Worm (Caenorhabditis elegans) whole organism, dauer: ENCODE results near the gene F41E6.15.

Experiments
- unc-62 ChIP-seq: sonication (generic microtip); optimal IDR thresholded peaks from 2 replicates; lab custom pipeline; 2017; ENCODE audit warnings: missing biosample characterization, missing genetic modification reagents, missing genetic modification characterization

Gene F41E6.15

DNA sequence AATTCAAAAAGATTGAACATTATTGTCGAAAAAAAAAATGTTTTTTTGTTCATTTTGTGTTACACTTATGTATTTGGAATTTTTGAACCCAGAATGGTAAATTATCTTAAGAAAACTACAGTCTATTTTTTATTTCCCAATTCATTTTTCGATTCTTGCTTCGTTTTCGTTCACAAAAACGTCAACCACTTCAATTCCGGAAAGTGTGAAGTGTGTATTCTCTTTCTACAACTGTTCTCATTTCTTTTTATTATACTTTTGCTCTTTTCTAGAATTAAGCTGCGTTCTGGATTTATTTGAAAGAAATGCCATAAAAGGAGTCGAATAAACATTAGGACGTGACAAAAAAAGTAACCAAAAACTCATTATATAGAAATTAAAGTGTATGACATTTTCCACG, 19.8 kb upstream of the F41E6.15 start, which contains the start of gene F41E6.1:
F41E6.1 (plus strand) TSS at position 301 of the 400 bp plus-strand sequence.
- no peak for TF ChIP-seq unc-62 (GFP tag; lab: Kevin White, UChicago)

DNA sequence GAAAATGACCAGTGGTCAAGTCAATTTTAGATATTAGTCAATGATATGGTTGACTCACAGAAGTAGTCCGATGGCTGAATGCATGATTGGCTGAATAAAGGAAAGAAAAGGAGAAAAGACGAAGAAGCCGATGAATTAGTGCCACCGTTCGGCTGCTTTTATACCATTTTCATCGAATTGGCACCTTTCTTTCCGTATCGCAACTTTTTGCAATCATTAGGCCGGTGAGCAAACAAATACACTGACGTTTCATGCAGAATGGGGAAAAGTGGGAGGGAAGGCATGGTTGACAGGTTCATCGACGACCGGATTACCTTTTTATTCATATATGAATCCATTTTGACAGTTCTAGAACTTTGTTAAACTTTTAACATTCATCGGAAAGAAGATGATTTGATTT, 18.7 kb upstream of the F41E6.15 start, which contains the start of gene idpc-2:
idpc-2 (minus strand) TSS at position 101 of the 400 bp plus-strand sequence.
- TF ChIP-seq unc-62 (GFP tag; lab: Kevin White, UChicago), result no peak

DNA sequence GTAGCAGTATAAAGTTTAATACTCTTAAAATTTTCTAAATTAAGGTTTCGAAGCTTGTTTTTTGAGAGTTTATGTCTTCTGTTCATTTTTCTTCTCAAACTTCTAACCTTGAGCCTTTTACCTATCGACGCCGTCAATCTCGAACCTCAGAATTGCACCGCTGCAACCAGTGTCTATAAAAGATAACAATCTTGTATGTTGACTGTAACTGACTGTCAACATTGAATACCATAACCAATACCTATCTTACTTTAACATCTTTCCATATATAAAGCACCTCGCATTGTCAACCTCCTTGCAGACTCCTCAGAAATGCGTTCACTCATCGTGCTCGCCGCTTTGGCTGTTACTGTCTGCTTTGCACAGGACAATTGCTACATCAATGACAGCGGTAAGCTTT, 16.2 kb upstream of the F41E6.15 start, which contains the start of gene grd-5:
grd-5 (plus strand) TSS at position 295 of the 400 bp plus-strand sequence.
- TF ChIP-seq unc-62 (GFP tag; lab: Kevin White, UChicago), result no peak

DNA sequence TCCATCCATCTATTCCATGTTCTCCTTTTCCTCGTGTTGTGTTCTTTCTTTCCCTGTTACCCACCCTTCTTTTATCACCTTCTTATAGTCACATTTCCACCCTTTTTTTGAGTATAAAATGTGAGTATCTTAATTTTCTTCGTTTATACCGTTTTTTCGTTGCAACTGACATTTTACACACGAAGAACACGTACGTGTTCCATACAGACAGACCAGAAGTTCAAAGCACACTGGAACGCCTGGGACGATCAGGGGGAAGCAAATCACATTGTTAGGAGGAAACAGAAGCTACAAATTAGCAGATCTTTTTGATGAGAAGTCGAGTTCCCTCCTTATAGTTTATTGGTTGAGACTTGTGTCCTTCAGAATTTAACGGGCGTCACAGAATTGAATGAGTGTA, 13.2 kb upstream of the F41E6.15 start:
- TF ChIP-seq unc-62 (GFP tag; lab: Kevin White, UChicago), result no peak

DNA sequence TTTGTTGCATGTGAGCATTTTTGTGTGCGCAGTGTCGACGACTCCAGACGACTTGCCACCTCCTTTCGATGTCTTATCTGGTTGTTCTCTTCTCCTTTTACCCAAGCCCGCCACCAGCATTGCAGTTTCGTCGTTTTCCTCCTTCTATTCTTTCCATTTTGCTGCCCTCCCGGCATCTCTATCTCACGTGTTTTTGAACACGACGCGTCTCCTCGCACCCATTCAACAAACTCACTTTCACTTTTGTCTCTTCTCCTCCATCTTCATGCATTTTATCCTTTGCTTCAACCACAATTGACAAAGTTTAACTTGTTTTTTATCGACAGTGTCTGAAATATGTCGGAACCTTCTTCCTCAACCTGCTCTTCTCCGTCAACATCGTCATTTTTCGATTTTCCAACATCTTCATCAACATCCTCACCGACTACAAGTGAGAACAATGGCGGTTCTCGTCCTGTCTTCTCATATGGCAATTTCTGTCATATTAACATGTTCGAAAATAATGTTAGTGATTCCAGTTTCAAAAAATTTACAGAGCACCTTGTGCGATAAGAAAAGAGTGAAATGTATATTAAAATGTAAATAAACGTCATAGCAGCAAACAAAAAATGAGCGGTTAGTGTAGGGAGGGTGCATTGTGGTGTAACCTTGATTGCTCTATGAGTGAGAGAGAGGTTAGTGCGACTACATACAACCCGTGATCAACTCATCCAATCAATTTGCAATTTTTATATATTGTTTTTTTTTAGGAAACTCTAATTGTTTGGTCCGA, 8.3 kb upstream of the F41E6.15 start, which contains the start of gene fip-4:
fip-4 (minus strand) TSS at position 636 of the 772 bp plus-strand sequence.
- TF ChIP-seq unc-62 (GFP tag; lab: Kevin White, UChicago), result no peak

DNA sequence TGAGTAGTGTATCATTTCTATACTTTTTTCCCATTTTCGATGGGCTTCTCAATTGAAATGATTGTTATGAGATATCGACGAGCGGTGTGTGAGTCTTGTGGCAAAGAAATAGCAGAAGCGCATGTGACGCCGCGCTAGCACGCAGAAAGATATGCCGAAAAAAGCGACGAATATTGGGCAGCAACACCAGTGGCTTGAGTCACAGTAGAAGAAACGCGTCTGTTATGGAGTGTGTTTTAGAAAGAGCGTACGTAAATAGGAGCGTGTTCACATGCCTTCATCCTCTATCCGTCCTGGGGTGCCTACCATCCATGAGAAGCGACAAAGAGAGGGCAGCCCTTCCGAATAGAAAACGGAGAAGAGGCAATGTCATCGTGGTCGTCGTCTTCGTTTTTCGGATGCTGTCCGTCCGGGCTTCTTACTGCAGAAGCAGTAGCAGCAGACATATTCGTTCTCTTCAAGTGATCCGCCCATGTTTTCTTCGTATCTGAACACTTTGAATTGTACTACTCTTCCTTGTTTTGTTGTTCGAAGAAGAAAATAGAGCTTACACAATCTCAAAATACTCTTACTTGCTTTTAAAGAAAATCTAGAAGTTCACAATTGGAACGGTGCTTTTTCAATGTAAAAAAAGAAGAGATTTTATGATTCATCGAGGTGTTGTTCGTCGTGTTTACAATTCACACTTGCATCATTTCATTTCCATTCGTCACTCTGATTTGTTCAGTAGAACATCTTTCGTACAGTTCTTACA, 7.4 kb upstream of the F41E6.15 start:
- no peak for TF ChIP-seq unc-62 (GFP tag; lab: Kevin White, UChicago)

DNA sequence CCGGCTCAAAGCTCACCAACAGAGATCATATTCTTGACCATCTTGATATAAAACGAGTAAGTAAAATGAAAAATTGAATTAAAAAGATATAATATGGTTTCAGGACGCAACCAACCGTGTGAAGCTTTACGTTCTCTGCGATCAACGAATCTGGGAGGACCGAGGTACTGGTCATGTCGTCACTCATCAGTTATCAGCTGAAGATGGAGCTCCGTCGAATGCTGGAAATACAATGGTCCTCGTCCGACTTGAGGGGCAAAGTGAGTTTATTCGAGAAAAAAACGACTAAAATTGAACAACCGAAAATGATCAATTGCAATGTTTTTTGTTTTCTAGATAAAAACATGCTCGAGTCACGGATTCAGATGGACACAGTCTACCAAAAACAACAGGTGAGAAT, 5.9 kb upstream of the F41E6.15 start:
- TF ChIP-seq unc-62 (GFP tag; lab: Kevin White, UChicago), result no peak

DNA sequence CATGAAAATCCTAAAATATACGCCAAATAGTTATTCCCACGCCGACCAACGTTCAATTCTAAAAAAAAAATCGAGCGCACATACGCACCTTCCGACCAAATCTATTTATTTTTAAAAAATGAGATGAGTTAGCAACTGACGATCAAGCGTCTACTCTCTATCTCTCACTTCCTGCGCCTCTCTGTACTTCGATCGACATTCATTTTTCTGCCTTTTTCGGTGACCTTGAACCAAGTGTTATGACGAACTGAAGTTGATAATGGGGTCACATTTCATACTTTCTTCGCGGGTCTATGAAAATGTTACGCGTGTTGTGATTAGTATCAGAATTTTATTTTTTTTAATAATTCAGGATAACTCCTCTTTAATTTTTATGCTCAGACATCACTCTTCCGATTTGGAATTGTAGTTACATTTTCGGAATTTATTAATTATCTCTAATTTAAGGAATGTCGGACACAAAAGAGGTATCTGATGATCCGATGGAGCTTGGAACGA, 4.9 kb upstream of the F41E6.15 start, which contains the start of gene smk-1:
smk-1 (plus strand) TSS at position 448 of the 498 bp plus-strand sequence.
- TF ChIP-seq unc-62 (GFP tag; lab: Kevin White, UChicago), result no peak

DNA sequence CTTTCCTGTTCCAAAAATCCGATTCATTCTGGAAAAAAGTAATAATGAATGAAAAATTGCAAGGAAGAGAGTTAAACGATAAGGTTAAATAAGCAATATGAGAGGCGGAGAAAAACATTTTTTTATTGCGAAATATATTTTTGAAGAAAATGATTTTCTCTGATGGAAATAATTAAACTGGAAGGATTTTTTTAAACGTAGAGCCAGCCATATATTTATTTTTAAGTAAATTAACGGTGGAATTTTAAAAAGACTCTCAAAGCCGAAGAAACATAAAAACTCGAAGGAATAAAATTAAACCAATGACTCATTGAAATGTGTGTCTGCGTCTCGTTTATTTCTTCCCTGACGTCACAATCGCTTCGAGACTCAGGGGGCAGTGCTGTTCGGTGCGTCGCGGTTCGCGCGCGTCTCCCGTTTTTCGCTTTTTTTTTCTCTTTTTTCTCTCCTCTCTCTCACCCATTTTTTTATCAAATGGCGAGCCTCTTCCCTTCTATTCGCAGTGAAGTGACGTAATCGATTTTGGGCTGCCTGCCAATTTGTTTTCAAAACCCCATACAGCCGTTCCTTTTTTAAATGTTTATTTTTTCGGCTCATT, 3.7 kb upstream of the F41E6.15 start, which contains the start of gene vps-60:
vps-60 (minus strand) TSS at position 30 of the 598 bp plus-strand sequence.
- no peak for TF ChIP-seq unc-62 (GFP tag; lab: Kevin White, UChicago)

DNA sequence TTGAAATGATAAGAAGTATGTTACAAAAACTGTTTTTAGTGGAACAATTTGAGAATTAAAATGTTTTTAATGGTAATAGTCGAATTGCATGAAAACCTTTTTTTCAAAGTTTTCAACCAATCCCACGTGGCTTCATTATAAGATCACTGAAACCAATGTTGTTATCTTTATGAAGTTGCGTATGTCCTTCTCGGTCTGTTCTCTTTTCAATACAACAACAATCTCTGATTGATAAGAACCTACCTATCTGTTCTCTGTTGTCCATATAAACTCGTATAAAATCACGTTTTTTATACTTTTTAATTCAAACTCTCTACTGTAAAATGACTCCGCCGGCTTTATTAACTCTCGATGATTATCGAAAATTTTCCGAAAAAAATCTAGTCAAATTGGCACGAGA, 734 bp upstream of the F41E6.15 start, which contains the start of gene F41E6.5:
F41E6.5 (plus strand) TSS at position 209 of the 400 bp plus-strand sequence.
- TF ChIP-seq unc-62 (GFP tag; lab: Kevin White, UChicago), result no peak

DNA sequence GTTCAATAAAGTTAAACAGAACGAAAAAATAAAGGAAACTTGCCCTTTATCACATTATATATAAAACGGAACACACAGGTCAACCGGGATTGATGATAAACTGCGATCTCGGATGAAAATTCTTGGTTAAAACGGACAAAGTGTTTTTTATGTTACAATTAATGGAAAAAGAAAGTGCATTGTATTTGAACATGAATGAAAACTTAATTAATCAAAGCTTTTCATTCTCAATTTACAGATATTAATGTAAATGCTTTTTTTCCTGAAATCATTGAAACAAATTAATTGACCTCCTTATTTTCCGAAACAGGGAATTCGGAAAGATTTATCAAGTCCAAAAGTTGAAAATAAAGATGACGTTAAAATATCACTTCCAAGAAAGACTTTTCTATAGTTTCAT, 1.1 kb downstream of the F41E6.15 start, which contains the start of gene F41E6.8:
F41E6.8 (minus strand) TSS at position 101 of the 400 bp plus-strand sequence.
- TF ChIP-seq unc-62 (GFP tag; lab: Kevin White, UChicago), result no peak

DNA sequence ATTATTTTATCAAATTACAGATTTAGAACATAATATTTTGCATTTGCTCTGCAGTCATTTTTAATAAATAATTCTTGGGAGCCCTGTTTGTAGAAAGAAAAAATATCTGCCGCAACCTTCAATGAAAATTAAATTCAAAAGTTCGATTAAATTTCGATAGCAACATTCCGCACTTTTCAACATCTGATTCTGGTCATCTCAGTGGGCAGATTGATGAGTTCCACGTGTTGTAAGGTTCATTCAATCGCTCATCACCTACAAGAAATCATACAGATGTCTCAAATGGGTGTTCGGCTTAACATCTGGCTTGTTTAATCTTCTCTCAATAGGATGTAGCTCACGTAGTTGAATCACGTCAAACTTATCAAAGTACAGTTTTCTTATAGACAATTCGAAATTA, 2.6 kb downstream of the F41E6.15 start:
- TF ChIP-seq unc-62 (GFP tag; lab: Kevin White, UChicago), result no peak

DNA sequence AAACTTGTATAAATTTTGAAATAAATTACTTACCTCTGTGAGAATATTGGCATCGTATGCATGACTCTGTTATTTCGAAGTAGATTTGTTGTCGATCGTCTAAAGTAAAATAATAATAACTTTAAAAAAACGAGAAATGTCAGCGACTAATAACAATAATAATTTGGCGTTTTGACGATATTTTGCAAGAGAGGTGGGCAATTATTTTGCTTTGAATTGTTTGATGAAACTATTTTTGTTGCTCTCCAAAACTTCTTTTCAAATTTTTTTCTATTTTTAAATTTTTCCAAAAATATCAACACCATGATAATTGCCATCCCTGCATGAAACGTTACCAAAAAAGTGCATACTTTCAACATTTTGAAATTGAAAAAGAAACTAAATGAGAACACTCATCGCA, 3.3 kb downstream of the F41E6.15 start, which contains the start of gene F41E6.7:
F41E6.7 (minus strand) TSS at position 101 of the 400 bp plus-strand sequence.
- TF ChIP-seq unc-62 (GFP tag; lab: Kevin White, UChicago), result no peak

DNA sequence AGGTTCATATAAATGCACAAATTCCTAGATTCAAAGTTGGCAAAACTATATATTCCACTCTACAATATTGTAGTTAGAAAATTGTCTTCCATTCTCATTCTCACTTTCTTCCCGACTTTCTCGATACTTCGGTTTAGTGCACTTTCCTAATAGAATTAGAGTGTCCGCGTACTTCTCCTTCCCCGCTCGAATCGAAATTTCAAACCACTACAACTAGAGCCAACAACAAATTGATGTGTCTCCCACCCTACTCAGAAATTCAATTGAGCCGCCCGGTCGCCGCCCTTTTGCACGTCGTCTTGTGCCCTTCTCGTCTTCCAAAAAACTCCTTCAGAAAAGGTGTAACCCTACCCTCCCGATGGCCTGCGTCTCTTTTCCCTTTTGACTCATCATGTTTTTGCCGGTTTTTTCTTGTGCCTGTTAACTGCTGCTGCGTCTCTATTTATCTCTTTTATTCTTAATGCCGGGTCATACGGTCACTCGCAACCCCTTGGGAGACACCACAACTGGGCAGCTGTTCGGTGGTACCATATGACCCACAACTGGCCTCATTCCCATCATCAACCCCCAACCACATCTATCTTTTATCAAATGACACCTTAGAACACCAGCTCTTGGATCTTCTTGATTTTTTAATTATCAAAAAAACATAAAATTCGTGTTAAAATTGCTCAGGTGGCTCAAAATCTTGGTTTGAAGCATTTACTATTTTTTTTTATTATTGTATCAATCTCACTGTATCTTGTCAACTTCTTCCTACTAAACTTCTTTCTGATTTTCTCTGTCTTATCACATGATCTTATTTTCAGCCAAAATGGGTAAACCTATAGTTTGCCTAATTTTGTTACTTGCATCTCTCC, 8.2 kb downstream of the F41E6.15 start, which contains the start of gene tag-196:
tag-196 (plus strand) TSS at position 810 of the 860 bp plus-strand sequence.
- no peak for TF ChIP-seq unc-62 (GFP tag; lab: Kevin White, UChicago)
